Fruit fly (Drosophila melanogaster): ENCODE data around the gene CG11755.

Gene CG11755

dm6 chr3R:8676560-8677000, at the start of gene CG11755, which contains the start of the genes Unc50 and CG8043 (continued):
- TF ChIP-seq CG18619 (GFP tag; optimal IDR thresholded peaks at IDR 0.05) (peak; percentile 78), CG16813 (GFP tag; IDR thresholded peaks at IDR 0.05; ENCODE audit: partially characterized antibody) (peak; percentile 99), CG18476 (GFP tag; optimal IDR thresholded peaks at IDR 0.05) (peak; percentile 54), Hmx (GFP tag; optimal IDR thresholded peaks at IDR 0.05) (peak; percentile 66), Deaf1 (tag; optimal IDR thresholded peaks at IDR 0.05) (peak; percentile 51), lmd (GFP tag; IDR thresholded peaks at IDR 0.05) (peak; percentile 82), emc (GFP tag; optimal IDR thresholded peaks at IDR 0.05) (peak; percentile 20), bbx (GFP tag; IDR thresholded peaks at IDR 0.05; ENCODE audit: partially characterized antibody) (peak; percentile 92), shn (GFP tag; optimal IDR thresholded peaks at IDR 0.05) (peak; percentile 45), yki (optimal IDR thresholded peaks at IDR 0.05) (no peak), CG33213 (GFP tag; optimal IDR thresholded peaks at IDR 0.05) (peak; percentile 59), ssp (GFP tag; IDR thresholded peaks at IDR 0.05) (peak; percentile 70), Fer1 (GFP tag; optimal IDR thresholded peaks at IDR 0.05) (no peak), CG11696 (GFP tag; IDR thresholded peaks at IDR 0.05) (no peak), Trl (optimal IDR thresholded peaks at IDR 0.05) (no peak), Trl (GFP tag; optimal IDR thresholded peaks at IDR 0.05) (peak; percentile 56), Aef1 (GFP tag; IDR thresholded peaks at IDR 0.05) (peak; percentile 80), Blimp-1 (GFP tag; optimal IDR thresholded peaks at IDR 0.05) (no peak), Bdp1 (GFP tag; optimal IDR thresholded peaks at IDR 0.05) (peak; percentile 30), run (tag; optimal IDR thresholded peaks at IDR 0.05) (peak; percentile 26), wor (GFP tag; IDR thresholded peaks at IDR 0.05) (peak; percentile 54), Ssrp (tag; optimal IDR thresholded peaks at IDR 0.05) (peak; percentile 55), odd (GFP tag; optimal IDR thresholded peaks at IDR 0.05) (peak; percentile 47), cato (GFP tag; optimal IDR thresholded peaks at IDR 0.05; ENCODE audit: borderline replicate concordance) (peak; percentile 44), CG12942 (GFP tag; optimal IDR thresholded peaks at IDR 0.05) (peak; percentile 73), mld (GFP tag; IDR thresholded peaks at IDR 0.05; ENCODE audit: partially characterized antibody) (peak; percentile 86; the same call in 2 of the 3 replicates), Ada2b (GFP tag; IDR thresholded peaks at IDR 0.05) (peak; percentile 36; the same call in 1 of the 2 replicates), pho (GFP tag; optimal IDR thresholded peaks at IDR 0.05) (peak; percentile 71), h (optimal IDR thresholded peaks at IDR 0.05) (no peak), CG4854 (GFP tag; optimal IDR thresholded peaks at IDR 0.05) (peak; percentile 70), otp (GFP tag; IDR thresholded peaks at IDR 0.05) (no peak), aop (GFP tag; IDR thresholded peaks at IDR 0.05) (no peak), CG17612 (GFP tag; IDR thresholded peaks at IDR 0.05) (no peak), gsb (GFP tag; IDR thresholded peaks at IDR 0.05) (no peak), CG13624 (GFP tag; optimal IDR thresholded peaks at IDR 0.05) (peak; percentile 71), sug (tag; optimal IDR thresholded peaks at IDR 0.05) (peak; percentile 88), CG18262 (tag; optimal IDR thresholded peaks at IDR 0.05) (peak; percentile 80), CG11504 (tag; optimal IDR thresholded peaks at IDR 0.05) (peak; percentile 80), twi (tag; optimal IDR thresholded peaks at IDR 0.05) (peak; percentile 73), eyg (GFP tag; optimal IDR thresholded peaks at IDR 0.05) (peak; percentile 23), TFAM (GFP tag; optimal IDR thresholded peaks at IDR 0.05) (no peak), CG2129 (GFP tag; IDR thresholded peaks at IDR 0.05; ENCODE audit: partially characterized antibody) (peak; percentile 99), Mes4 (GFP tag; optimal IDR thresholded peaks at IDR 0.05) (peak; percentile 27), lilli (GFP tag; optimal IDR thresholded peaks at IDR 0.05) (peak; percentile 91), Six4 (GFP tag; optimal IDR thresholded peaks at IDR 0.05) (peak; percentile 57), CG4707 (GFP tag; optimal IDR thresholded peaks at IDR 0.05) (peak; percentile 1), luna (GFP tag; optimal IDR thresholded peaks at IDR 0.05) (peak; percentile 48), gsb-n (tag; optimal IDR thresholded peaks at IDR 0.05) (peak; percentile 69), CG2116 (GFP tag; optimal IDR thresholded peaks at IDR 0.05) (peak; percentile 67), HLH4C (GFP tag; IDR thresholded peaks at IDR 0.05; ENCODE audit: partially characterized antibody) (peak; percentile 94), CG3838 (GFP tag; optimal IDR thresholded peaks at IDR 0.05) (peak; percentile 44), HLH54F (GFP tag; optimal IDR thresholded peaks at IDR 0.05) (peak; percentile 69)

Measured in whole organism, embryonic.